In the genomic region with DNA sequence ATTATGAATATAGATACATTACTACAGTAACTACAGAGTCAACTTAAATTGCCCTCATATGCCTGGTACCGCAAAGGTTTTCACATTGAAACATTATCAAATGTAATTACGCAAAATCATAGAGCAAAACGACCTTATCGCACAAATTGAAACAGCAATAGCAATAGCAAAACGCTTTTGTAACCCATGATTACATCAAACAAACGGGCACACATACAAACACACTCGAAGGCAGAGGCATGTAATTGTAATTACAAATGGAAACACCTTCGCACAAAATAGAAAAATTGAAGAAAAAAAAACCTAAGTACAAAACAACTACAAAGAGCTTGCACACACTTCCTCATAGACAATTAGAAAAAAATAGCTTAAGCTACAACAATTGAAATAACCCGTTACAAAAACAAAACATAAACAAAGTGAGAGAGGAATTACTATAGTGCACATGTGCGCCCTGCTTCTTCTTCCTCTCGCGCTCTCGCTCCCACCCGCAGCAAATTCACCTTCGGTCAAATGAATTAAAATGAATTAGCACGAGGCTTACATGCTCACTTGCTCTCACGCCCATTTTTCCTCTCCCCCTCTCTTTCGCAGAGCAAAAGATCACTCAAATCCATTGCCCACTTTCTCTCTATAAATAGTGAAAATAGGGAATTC, we compare ENCODE assay signal across 4 fruit fly cellular contexts.
A peak's percentile ranks its signal among the peaks of the same experiment; 100 is the strongest.
TF ChIP-seq lines count a peak whose summit lies in the region.

No protein-coding gene starts in this region.

- no peak for TF ChIP-seq CTCF in whole organism, embryonic (GFP tag; optimal IDR thresholded peaks at IDR 0.05; lab: Kevin White, UChicago)

TF ChIP-seq in whole organism, adult, 20 proteins besides CTCF, POLR2A, EP300 and RAD21:
- TF ChIP-seq CG7045 (GFP tag; optimal IDR thresholded peaks at IDR 0.05; lab: Kevin White, UChicago) (peak; percentile 37), cnc (optimal IDR thresholded peaks at IDR 0.05; lab: Kevin White, UChicago) (no peak), CG7101 (tag; optimal IDR thresholded peaks at IDR 0.05; lab: Kevin White, UChicago) (no peak), CG14711 (tag; optimal IDR thresholded peaks at IDR 0.05; lab: Kevin White, UChicago) (no peak), toe (GFP tag; optimal IDR thresholded peaks at IDR 0.05; lab: Kevin White, UChicago) (peak; percentile 18), Mnt (GFP tag; optimal IDR thresholded peaks at IDR 0.05; lab: Kevin White, UChicago) (peak; percentile 100), ovo (GFP tag; optimal IDR thresholded peaks at IDR 0.05; lab: Kevin White, UChicago) (peak; percentile 94), cic (GFP tag; optimal IDR thresholded peaks at IDR 0.05; lab: Kevin White, UChicago) (peak; percentile 100), Clk (GFP tag; optimal IDR thresholded peaks at IDR 0.05; lab: Kevin White, UChicago) (peak; percentile 29), CG5204 (GFP tag; optimal IDR thresholded peaks at IDR 0.05; lab: Kevin White, UChicago) (no peak), Hr96 (GFP tag; optimal IDR thresholded peaks at IDR 0.05; lab: Kevin White, UChicago) (no peak), CG12768 (GFP tag; optimal IDR thresholded peaks at IDR 0.05; lab: Kevin White, UChicago) (peak; percentile 86), kay (GFP tag; lab: Kevin White, UChicago; ENCODE audit: borderline replicate concordance) (peak; percentile 98), Crg-1 (GFP tag; optimal IDR thresholded peaks at IDR 0.05; lab: Kevin White, UChicago) (peak; percentile 11), CG33017 (tag; optimal IDR thresholded peaks at IDR 0.05; lab: Kevin White, UChicago) (peak; percentile 71), CG11617 (GFP tag; optimal IDR thresholded peaks at IDR 0.05; lab: Kevin White, UChicago) (peak; percentile 34), tj (GFP tag; optimal IDR thresholded peaks at IDR 0.05; lab: Kevin White, UChicago) (peak; percentile 43), bab1 (GFP tag; optimal IDR thresholded peaks at IDR 0.05; lab: Kevin White, UChicago) (no peak), pad (GFP tag; optimal IDR thresholded peaks at IDR 0.05; lab: Kevin White, UChicago) (no peak), CG1620 (GFP tag; optimal IDR thresholded peaks at IDR 0.05; lab: Kevin White, UChicago) (no peak)
TF ChIP-seq in whole organism, adult: peak in this region for 12.

TF ChIP-seq in whole organism, embryonic, 481 proteins besides CTCF, POLR2A, EP300 and RAD21 (continues in another document):
- TF ChIP-seq ttk (GFP tag; IDR thresholded peaks at IDR 0.05; lab: Robert Waterston, UW) = no peak
- TF ChIP-seq ci (GFP tag; IDR thresholded peaks at IDR 0.05; lab: Robert Waterston, UW) = no peak
- no peak for TF ChIP-seq sim (GFP tag; IDR thresholded peaks at IDR 0.05; lab: Robert Waterston, UW)
- TF ChIP-seq Dad (GFP tag; optimal IDR thresholded peaks at IDR 0.05; lab: Kevin White, UChicago) = no peak
- TF ChIP-seq CG12104 (GFP tag; optimal IDR thresholded peaks at IDR 0.05; lab: Kevin White, UChicago) = no peak
- TF ChIP-seq Nf-YB (GFP tag; optimal IDR thresholded peaks at IDR 0.05; lab: Kevin White, UChicago) = no peak
- TF ChIP-seq gcm (GFP tag; optimal IDR thresholded peaks at IDR 0.05; lab: Kevin White, UChicago) = no peak
- no peak for TF ChIP-seq CG9817 (tag; optimal IDR thresholded peaks at IDR 0.05; lab: Kevin White, UChicago)
- TF ChIP-seq CG11560 (tag; IDR thresholded peaks at IDR 0.05; lab: Robert Waterston, UW) = no peak
- no peak for TF ChIP-seq tin (GFP tag; optimal IDR thresholded peaks at IDR 0.05; lab: Kevin White, UChicago)
- TF ChIP-seq CG15696 (tag; optimal IDR thresholded peaks at IDR 0.05; lab: Kevin White, UChicago) = no peak
- TF ChIP-seq Eip74EF (GFP tag; optimal IDR thresholded peaks at IDR 0.05; lab: Kevin White, UChicago) = peak in 1 of 2 experiments; percentile 97
- TF ChIP-seq CG10147 (GFP tag; optimal IDR thresholded peaks at IDR 0.05; lab: Kevin White, UChicago) = no peak
- no peak for TF ChIP-seq CG2712 (tag; optimal IDR thresholded peaks at IDR 0.05; lab: Kevin White, UChicago)
- no peak for TF ChIP-seq chn (GFP tag; optimal IDR thresholded peaks at IDR 0.05; lab: Kevin White, UChicago)
- TF ChIP-seq grau (tag; optimal IDR thresholded peaks at IDR 0.05; lab: Kevin White, UChicago) = no peak
- no peak for TF ChIP-seq CG13624 (GFP tag; optimal IDR thresholded peaks at IDR 0.05; lab: Kevin White, UChicago)
- peak; percentile 40 for TF ChIP-seq abd-A (tag; optimal IDR thresholded peaks at IDR 0.05; lab: Kevin White, UChicago)
- TF ChIP-seq HmgD (GFP tag; optimal IDR thresholded peaks at IDR 0.05; lab: Kevin White, UChicago) = no peak
- no peak for TF ChIP-seq HLHmδ (GFP tag; optimal IDR thresholded peaks at IDR 0.05; lab: Kevin White, UChicago)
- TF ChIP-seq sqz (GFP tag; optimal IDR thresholded peaks at IDR 0.05; lab: Kevin White, UChicago) = peak; percentile 60
- TF ChIP-seq dm (GFP tag; optimal IDR thresholded peaks at IDR 0.05; lab: Kevin White, UChicago) = peak; percentile 28
- TF ChIP-seq CG2875 (GFP tag; optimal IDR thresholded peaks at IDR 0.05; lab: Kevin White, UChicago) = no peak

TF ChIP-seq in whole organism, prepupa, 60 proteins besides CTCF, POLR2A, EP300 and RAD21:
- TF ChIP-seq fkh (GFP tag; optimal IDR thresholded peaks at IDR 0.05; lab: Kevin White, UChicago) = peak; percentile 24
- TF ChIP-seq CG15336 (GFP tag; IDR thresholded peaks at IDR 0.05; lab: Robert Waterston, UW) = 0 out of 2 replicates have a peak, but pooled peaks have one; percentile 15
- TF ChIP-seq dsx (GFP tag; optimal IDR thresholded peaks at IDR 0.05; lab: Kevin White, UChicago; ENCODE audit: poor library complexity, severe bottlenecking) = no peak
- 0 out of 3 replicates have a peak, but pooled peaks have one; percentile 27 for TF ChIP-seq CG6163 (GFP tag; IDR thresholded peaks at IDR 0.05; lab: Robert Waterston, UW)
- TF ChIP-seq CG16779 (tag; optimal IDR thresholded peaks at IDR 0.05; lab: Kevin White, UChicago) = peak; percentile 51
- TF ChIP-seq Eip78C (GFP tag; lab: Kevin White, UChicago) = peak; percentile 24
- TF ChIP-seq CG9139 (GFP tag; optimal IDR thresholded peaks at IDR 0.05; lab: Kevin White, UChicago) = no peak
- no peak for TF ChIP-seq Blimp-1 (GFP tag; optimal IDR thresholded peaks at IDR 0.05; lab: Kevin White, UChicago)

TF ChIP-seq in whole organism, pupa, 21 proteins besides CTCF, POLR2A, EP300 and RAD21:
- TF ChIP-seq CG15710 (tag; optimal IDR thresholded peaks at IDR 0.05; lab: Kevin White, UChicago) = no peak
- TF ChIP-seq Snoo (tag; optimal IDR thresholded peaks at IDR 0.05; lab: Kevin White, UChicago) = no peak
- peak; percentile 18; the same call in 1 of the 2 replicates for TF ChIP-seq Ets98B (GFP tag; IDR thresholded peaks at IDR 0.05; lab: Robert Waterston, UW)
